Fruit fly (Drosophila melanogaster): ENCODE data around the gene Alg13.

Gene Alg13

dm6 chr3R:29122817-29123611 lies 15.4 kb downstream of the Alg13 start, which contains the start of the genes yem and Ctl2 (continued):
- peak; percentile 61 for TF ChIP-seq ewg (GFP tag; optimal IDR thresholded peaks at IDR 0.05)
- TF ChIP-seq CG1832 (GFP tag; optimal IDR thresholded peaks at IDR 0.05): no peak
- peak; percentile 48 for TF ChIP-seq CG1233 (GFP tag; optimal IDR thresholded peaks at IDR 0.05)
- TF ChIP-seq CG10321 (GFP tag; IDR thresholded peaks at IDR 0.05): 0 out of 2 replicates have a peak, but pooled peaks have one; percentile 20
- TF ChIP-seq Fer1 (GFP tag; optimal IDR thresholded peaks at IDR 0.05): peak; percentile 47
- peak; percentile 25 for TF ChIP-seq Nf-YB (GFP tag; optimal IDR thresholded peaks at IDR 0.05)
- peak; percentile 92 for TF ChIP-seq CG30403 (GFP tag; optimal IDR thresholded peaks at IDR 0.05)
- peak; percentile 83 for TF ChIP-seq nmo (GFP tag; optimal IDR thresholded peaks at IDR 0.05)
- TF ChIP-seq Rfx (GFP tag; IDR thresholded peaks at IDR 0.05): peak; percentile 84
- peak; percentile 22; the same call in 1 of the 2 replicates for TF ChIP-seq CG10959 (GFP tag; IDR thresholded peaks at IDR 0.05)
- peak; percentile 70 for TF ChIP-seq caup (GFP tag; optimal IDR thresholded peaks at IDR 0.05; ENCODE audit: severe bottlenecking)
- TF ChIP-seq ac (GFP tag; optimal IDR thresholded peaks at IDR 0.05): no peak
- TF ChIP-seq sd (tag; optimal IDR thresholded peaks at IDR 0.05): peak; percentile 100
- TF ChIP-seq CG4854 (GFP tag; optimal IDR thresholded peaks at IDR 0.05): peak; percentile 51
- TF ChIP-seq CHES-1-like (GFP tag; optimal IDR thresholded peaks at IDR 0.05): peak; percentile 90
- TF ChIP-seq rib (GFP tag; IDR thresholded peaks at IDR 0.05): peak; percentile 87
- TF ChIP-seq CG2129 (GFP tag; IDR thresholded peaks at IDR 0.05; ENCODE audit: partially characterized antibody): no peak
- peak; percentile 40 for TF ChIP-seq pfk (GFP tag; optimal IDR thresholded peaks at IDR 0.05)
- TF ChIP-seq CG14014 (GFP tag; IDR thresholded peaks at IDR 0.05): peak; percentile 44
- TF ChIP-seq Usf (GFP tag; optimal IDR thresholded peaks at IDR 0.05): peak; percentile 46
- 0 out of 2 replicates have a peak, but pooled peaks have one; percentile 8 for TF ChIP-seq Atf6 (GFP tag; IDR thresholded peaks at IDR 0.05)
- TF ChIP-seq ash1 (GFP tag; optimal IDR thresholded peaks at IDR 0.05): peak; percentile 57
- peak; percentile 72 for TF ChIP-seq CG12391 (tag; optimal IDR thresholded peaks at IDR 0.05)
- peak; percentile 11 for TF ChIP-seq CG17359 (tag; optimal IDR thresholded peaks at IDR 0.05)
- peak; percentile 23; the same call in 2 of the 3 replicates for TF ChIP-seq CG2199 (GFP tag; IDR thresholded peaks at IDR 0.05)
- TF ChIP-seq CG1647 (GFP tag; optimal IDR thresholded peaks at IDR 0.05): peak; percentile 61
- TF ChIP-seq CG8359 (GFP tag; optimal IDR thresholded peaks at IDR 0.05; ENCODE audit: borderline replicate concordance): no peak
- no peak for TF ChIP-seq ap (GFP tag; IDR thresholded peaks at IDR 0.05)
- TF ChIP-seq CG7271 (tag; optimal IDR thresholded peaks at IDR 0.05): no peak
- peak; percentile 38 for TF ChIP-seq CG7987 (GFP tag; optimal IDR thresholded peaks at IDR 0.05)
- peak; percentile 5 for TF ChIP-seq scrt (GFP tag; optimal IDR thresholded peaks at IDR 0.05)
- no peak for TF ChIP-seq hth (optimal IDR thresholded peaks at IDR 0.05)
- no peak for TF ChIP-seq CG6813 (GFP tag; optimal IDR thresholded peaks at IDR 0.05)
- peak; percentile 16 for TF ChIP-seq nom (GFP tag; optimal IDR thresholded peaks at IDR 0.05)
- peak; percentile 57; the same call in 1 of the 2 replicates for TF ChIP-seq H2.0 (GFP tag; IDR thresholded peaks at IDR 0.05)
- TF ChIP-seq prd (optimal IDR thresholded peaks at IDR 0.05): no peak
- peak; percentile 57; the same call in 2 of the 3 replicates for TF ChIP-seq prd (GFP tag; IDR thresholded peaks at IDR 0.05)
- peak; percentile 10 for TF ChIP-seq fd3F (GFP tag; optimal IDR thresholded peaks at IDR 0.05)
- peak; percentile 35 for TF ChIP-seq gsb-n (tag; optimal IDR thresholded peaks at IDR 0.05)
- no peak for TF ChIP-seq seq (GFP tag; IDR thresholded peaks at IDR 0.05)
- peak; percentile 24 for TF ChIP-seq Tbp (GFP tag; optimal IDR thresholded peaks at IDR 0.05)
- no peak; the same call in 2 of the 3 replicates for TF ChIP-seq CG3726 (GFP tag; IDR thresholded peaks at IDR 0.05)
- TF ChIP-seq CG3407 (GFP tag; optimal IDR thresholded peaks at IDR 0.05): peak; percentile 7
- no peak for TF ChIP-seq CG11696 (GFP tag; IDR thresholded peaks at IDR 0.05)
- TF ChIP-seq CG4707 (GFP tag; optimal IDR thresholded peaks at IDR 0.05): no peak
- TF ChIP-seq CG18599 (GFP tag; optimal IDR thresholded peaks at IDR 0.05): peak; percentile 69
- peak; percentile 90 for TF ChIP-seq lilli (GFP tag; optimal IDR thresholded peaks at IDR 0.05)
- peak; percentile 81 for TF ChIP-seq nerfin-1 (tag; optimal IDR thresholded peaks at IDR 0.05)
- no peak for TF ChIP-seq fru (optimal IDR thresholded peaks at IDR 0.05)
